Worm (Caenorhabditis elegans) whole organism, L3 larva: ENCODE data around the gene hhat-2.
A peak's percentile ranks its signal among the peaks of the same experiment; 100 is the strongest.
"Not testable (repeated sequence)": the region's sequence is repeated elsewhere in the genome, so short reads cannot be mapped to it uniquely, and the experiment has no call there.

Source experiments
- R02D3.7 ChIP-seq: fragments of 150-350 bp; optimal IDR thresholded peaks from 2 replicates; lab custom pipeline; 2014; ENCODE audit warnings: missing biosample characterization, missing genetic modification characterization
- ZK546.5 ChIP-seq: sonication (generic microtip); optimal IDR thresholded peaks from 2 replicates; lab custom pipeline; 2017; ENCODE audit warnings: missing biosample characterization, missing genetic modification characterization
- aly-2 ChIP-seq: fragments of 150-350 bp; optimal IDR thresholded peaks from 2 replicates; lab custom pipeline; 2014; ENCODE audit warnings: missing biosample characterization, missing genetic modification characterization
- ama-1 ChIP-seq: fragments of 150-350 bp; optimal IDR thresholded peaks from 2 replicates; lab custom pipeline; 2018
- ceh-16 ChIP-seq: sonication (generic microtip); optimal IDR thresholded peaks from 2 replicates; lab custom pipeline; 2017; ENCODE audit warnings: missing biosample characterization, missing genetic modification characterization
- ceh-82 ChIP-seq: fragments of 150-350 bp; optimal IDR thresholded peaks from 2 replicates; lab custom pipeline; 2014; ENCODE audit warnings: missing biosample characterization, missing genetic modification characterization
- daf-12 ChIP-seq: fragments of 150-350 bp; optimal IDR thresholded peaks from 2 replicates; lab custom pipeline; 2014; ENCODE audit warnings: missing biosample characterization, missing genetic modification reagents, missing genetic modification characterization
- egl-27 ChIP-seq: sonication (generic microtip); optimal IDR thresholded peaks from 4 replicates; lab custom pipeline; 2017; ENCODE audit warnings: missing biosample characterization, missing genetic modification reagents, missing genetic modification characterization
- egl-5 ChIP-seq: fragments of 150-350 bp; optimal IDR thresholded peaks from 2 replicates; lab custom pipeline; 2017; ENCODE audit warnings: missing biosample characterization, missing genetic modification reagents, missing genetic modification characterization, inconsistent platforms
- elt-1 ChIP-seq: fragments of 150-350 bp; optimal IDR thresholded peaks from 2 replicates; lab custom pipeline; 2014; ENCODE audit warnings: missing biosample characterization, missing genetic modification characterization
- elt-2 ChIP-seq: sonication (generic microtip); optimal IDR thresholded peaks from 2 replicates; lab custom pipeline; 2016; ENCODE audit warnings: missing genetic modification reagents, mild to moderate bottlenecking, missing genetic modification characterization, missing compliant biosample characterization
- elt-3 ChIP-seq, 3 experiments: fragments of 150-350 bp in 1 of 3; sonication (generic microtip) in 2 of 3; optimal IDR thresholded peaks; 2 replicates in 2 of 3; 4 replicates in 1 of 3; lab custom pipeline; 2014 to 2017; ENCODE audit warnings: missing biosample characterization in 3 of 3, missing genetic modification characterization in 3 of 3
- eor-1 ChIP-seq, 2 experiments: fragments of 150-350 bp; optimal IDR thresholded peaks; 2 replicates each; lab custom pipeline; 2014 to 2018; ENCODE audit warnings: missing biosample characterization in 2 of 2, missing genetic modification characterization in 2 of 2
- fkh-10 ChIP-seq: sonication (generic microtip); optimal IDR thresholded peaks from 2 replicates; lab custom pipeline; 2017; ENCODE audit warnings: missing biosample characterization, missing genetic modification reagents, missing genetic modification characterization
- fkh-2 ChIP-seq: fragments of 150-350 bp; optimal IDR thresholded peaks from 2 replicates; lab custom pipeline; 2014; ENCODE audit warnings: missing biosample characterization, missing genetic modification reagents, missing genetic modification characterization
- hmg-11 ChIP-seq: sonication (generic microtip); optimal IDR thresholded peaks from 2 replicates; lab custom pipeline; 2016; ENCODE audit warnings: missing genetic modification characterization, missing compliant biosample characterization
- jun-1 ChIP-seq: fragments of 150-350 bp; optimal IDR thresholded peaks from 2 replicates; lab custom pipeline; 2014; ENCODE audit warnings: missing biosample characterization, missing genetic modification reagents, missing genetic modification characterization
- lin-15B ChIP-seq: fragments of 150-350 bp; optimal IDR thresholded peaks from 2 replicates; lab custom pipeline; 2014; ENCODE audit warnings: missing biosample characterization, missing genetic modification characterization
- lin-39 ChIP-seq: fragments of 150-350 bp; optimal IDR thresholded peaks from 2 replicates; lab custom pipeline; 2018; ENCODE audit warnings: missing biosample characterization, missing genetic modification reagents, missing genetic modification characterization
- lsy-12 ChIP-seq: sonication (generic microtip); optimal IDR thresholded peaks from 2 replicates; lab custom pipeline; 2016; ENCODE audit warnings: mild to moderate bottlenecking, missing genetic modification characterization, missing compliant biosample characterization
- mdl-1 ChIP-seq: fragments of 150-350 bp; optimal IDR thresholded peaks from 2 replicates; lab custom pipeline; 2014; ENCODE audit warnings: missing biosample characterization, missing genetic modification characterization
- mml-1 ChIP-seq: fragments of 150-350 bp; sonication (generic microtip); optimal IDR thresholded peaks from 3 replicates; lab custom pipeline; 2014; ENCODE audit warnings: missing biosample characterization, missing genetic modification characterization
- nfya-1 ChIP-seq: sonication (generic microtip); optimal IDR thresholded peaks from 2 replicates; lab custom pipeline; 2017; ENCODE audit warnings: missing genetic modification characterization, mild to moderate bottlenecking, missing compliant biosample characterization, antibody characterized with exemption, moderate library complexity; ENCODE audit not compliant: insufficient read depth
- nhr-11 ChIP-seq: fragments of 150-350 bp; optimal IDR thresholded peaks from 2 replicates; lab custom pipeline; 2014; ENCODE audit warnings: missing biosample characterization, missing genetic modification characterization
- nhr-12 ChIP-seq: fragments of 150-350 bp; optimal IDR thresholded peaks from 2 replicates; lab custom pipeline; 2014; ENCODE audit warnings: missing biosample characterization, missing genetic modification characterization
- nhr-23 ChIP-seq: fragments of 150-350 bp; optimal IDR thresholded peaks from 2 replicates; lab custom pipeline; 2014; ENCODE audit warnings: missing biosample characterization, missing genetic modification reagents, missing genetic modification characterization
- nhr-237 ChIP-seq: fragments of 150-350 bp; optimal IDR thresholded peaks from 2 replicates; lab custom pipeline; 2014; ENCODE audit warnings: missing biosample characterization, missing genetic modification characterization
- nhr-25 ChIP-seq: sonication (generic microtip); optimal IDR thresholded peaks from 2 replicates; lab custom pipeline; 2017; ENCODE audit warnings: missing biosample characterization, missing genetic modification characterization
- nhr-28 ChIP-seq: fragments of 150-350 bp; optimal IDR thresholded peaks from 2 replicates; lab custom pipeline; 2014; ENCODE audit warnings: missing biosample characterization, missing genetic modification characterization
- nhr-43 ChIP-seq: sonication (generic microtip); optimal IDR thresholded peaks from 2 replicates; lab custom pipeline; 2016; ENCODE audit warnings: mild to moderate bottlenecking, missing genetic modification characterization, missing compliant biosample characterization; ENCODE audit not compliant: poor library complexity, severe bottlenecking
- nhr-67 ChIP-seq: fragments of 150-350 bp; optimal IDR thresholded peaks from 2 replicates; lab custom pipeline; 2014; ENCODE audit warnings: missing biosample characterization, missing genetic modification characterization
- nhr-76 ChIP-seq: fragments of 150-350 bp; sonication (generic microtip); optimal IDR thresholded peaks from 5 replicates; lab custom pipeline; 2014; ENCODE audit warnings: missing biosample characterization, missing genetic modification characterization
- nhr-77 ChIP-seq: fragments of 150-350 bp; optimal IDR thresholded peaks from 2 replicates; lab custom pipeline; 2014; ENCODE audit warnings: missing biosample characterization, missing genetic modification characterization
- pha-4 ChIP-seq: fragments of 150-350 bp; optimal IDR thresholded peaks from 2 replicates; lab custom pipeline; 2014; ENCODE audit warnings: missing biosample characterization, missing genetic modification reagents, missing genetic modification characterization
- pqm-1 ChIP-seq: fragments of 150-350 bp; optimal IDR thresholded peaks from 2 replicates; lab custom pipeline; 2017; ENCODE audit warnings: missing biosample characterization, missing genetic modification characterization, inconsistent platforms
- sea-2 ChIP-seq: fragments of 150-350 bp; sonication (generic microtip); optimal IDR thresholded peaks from 4 replicates; lab custom pipeline; 2014; ENCODE audit warnings: missing biosample characterization, missing genetic modification reagents, missing genetic modification characterization
- skn-1 ChIP-seq: fragments of 150-350 bp; optimal IDR thresholded peaks from 2 replicates; lab custom pipeline; 2014; ENCODE audit warnings: missing biosample characterization, missing genetic modification characterization
- snpc-4 ChIP-seq: fragments of 150-350 bp; optimal IDR thresholded peaks from 2 replicates; lab custom pipeline; 2014; ENCODE audit warnings: missing biosample characterization, missing genetic modification characterization
- tbx-2 ChIP-seq: sonication (generic microtip); optimal IDR thresholded peaks from 2 replicates; lab custom pipeline; 2016; ENCODE audit warnings: mild to moderate bottlenecking, missing genetic modification characterization, missing compliant biosample characterization
- unc-39 ChIP-seq: sonication (generic microtip); optimal IDR thresholded peaks from 4 replicates; lab custom pipeline; 2017; ENCODE audit warnings: missing biosample characterization, missing genetic modification characterization
- unc-62 ChIP-seq: fragments of 150-350 bp; sonication (generic microtip); optimal IDR thresholded peaks from 4 replicates; lab custom pipeline; 2014; ENCODE audit warnings: missing biosample characterization, missing genetic modification reagents, missing genetic modification characterization
- zag-1 ChIP-seq: fragments of 150-350 bp; optimal IDR thresholded peaks from 2 replicates; lab custom pipeline; 2014; ENCODE audit warnings: missing biosample characterization, missing genetic modification characterization
- ztf-11 ChIP-seq: fragments of 150-350 bp; optimal IDR thresholded peaks from 2 replicates; lab custom pipeline; 2014; ENCODE audit warnings: missing biosample characterization, missing genetic modification characterization
- ztf-4 ChIP-seq: fragments of 150-350 bp; optimal IDR thresholded peaks from 2 replicates; lab custom pipeline; 2014; ENCODE audit warnings: missing biosample characterization, missing genetic modification characterization

The hhat-2 gene

ce11 chrIV:14862147-14862546 lies 33.2 kb upstream of the hhat-2 start, which contains the start of gene Y57G11C.38:
Gene Y57G11C.38, plus strand, starts transcription at chrIV:14862447.
- TF ChIP-seq ceh-82 (tag; lab: Kevin White, UChicago) (no peak), eor-1 (tag; optimal IDR thresholded peaks at IDR 0.05; lab: Kevin White, UChicago) (no peak), skn-1 (tag; lab: Kevin White, UChicago) (no peak), egl-5 (no peak)

- TF ChIP-seq ZK546.5 (tag; lab: Kevin White, UChicago) (no peak), jun-1 (tag; lab: Kevin White, UChicago) (no peak)
Measured at ce11 chrIV:14861691-14862090, 32.8 kb upstream of the hhat-2 start, which contains the start of gene Y57G11C.23. Gene Y57G11C.23, minus strand, starts transcription at chrIV:14861791.

- TF ChIP-seq sea-2 (GFP tag; lab: Kevin White, UChicago) = no peak
- no peak for TF ChIP-seq nhr-77 (tag; lab: Kevin White, UChicago)
Measured at ce11 chrIV:14853703-14854102, 24.8 kb upstream of the hhat-2 start, which contains the start of gene Y57G11C.52. Gene Y57G11C.52, plus strand, starts transcription at chrIV:14854003.

ce11 chrIV:14843062-14843461 lies 14.1 kb upstream of the hhat-2 start, which contains the start of gene Y57G11C.20:
Gene Y57G11C.20, plus strand, starts transcription at chrIV:14843362.
- TF ChIP-seq nhr-237; lsy-12 (tag; lab: Kevin White, UChicago); hmg-11 (tag; lab: Kevin White, UChicago): not testable (repeated sequence)
- TF ChIP-seq, all 47 proteins: peak for 0; not testable (repeated sequence) for 47

- no peak for TF ChIP-seq lsy-12 (tag; lab: Kevin White, UChicago)
- TF ChIP-seq nhr-43 (tag; lab: Kevin White, UChicago) = peak; percentile 94
- no peak for TF ChIP-seq sea-2 (GFP tag; lab: Kevin White, UChicago)
- TF ChIP-seq elt-2 (tag; lab: Kevin White, UChicago) = peak; percentile 31
- no peak for TF ChIP-seq nhr-11 (tag; lab: Kevin White, UChicago)
- TF ChIP-seq lin-39 (tag; lab: Kevin White, UChicago) = peak; percentile 85
- TF ChIP-seq nhr-77 (tag; lab: Kevin White, UChicago) = peak; percentile 12
- peak; percentile 43 for TF ChIP-seq aly-2
- peak; percentile 13 for TF ChIP-seq ama-1 (lab: Kevin White, UChicago)
- TF ChIP-seq nhr-237 = no peak
- peak; percentile 53 for TF ChIP-seq lin-15B (tag; lab: Kevin White, UChicago)
- TF ChIP-seq R02D3.7 (tag; lab: Kevin White, UChicago) = peak; percentile 68
- no peak for TF ChIP-seq ztf-11 (tag; lab: Kevin White, UChicago)
- peak; percentile 73 for TF ChIP-seq snpc-4 (tag; lab: Kevin White, UChicago)
- no peak for TF ChIP-seq ceh-16 (tag; lab: Kevin White, UChicago)
- no peak for TF ChIP-seq ztf-4 (tag; lab: Kevin White, UChicago)
- no peak for TF ChIP-seq nhr-28 (tag; lab: Kevin White, UChicago)
- TF ChIP-seq nfya-1 (tag; lab: Kevin White, UChicago) = peak; percentile 76
- peak; percentile 87 for TF ChIP-seq nhr-25 (tag; lab: Kevin White, UChicago)
- peak; percentile 64 for TF ChIP-seq egl-27 (tag; lab: Kevin White, UChicago)
- TF ChIP-seq daf-12 (tag; lab: Kevin White, UChicago) = no peak
- peak; percentile 89 for TF ChIP-seq tbx-2
- TF ChIP-seq jun-1 (tag; lab: Kevin White, UChicago) = peak; percentile 36
- TF ChIP-seq eor-1 (tag; optimal IDR thresholded peaks at IDR 0.05; lab: Kevin White, UChicago) = no peak
- TF ChIP-seq fkh-2 (tag; lab: Kevin White, UChicago) = no peak
- TF ChIP-seq zag-1 (tag; lab: Kevin White, UChicago) = peak; percentile 5
- no peak for TF ChIP-seq mml-1 (tag; lab: Kevin White, UChicago)
- no peak for TF ChIP-seq fkh-10
- TF ChIP-seq hmg-11 (tag; lab: Kevin White, UChicago) = peak; percentile 96
- TF ChIP-seq ceh-82 (tag; lab: Kevin White, UChicago) = peak; percentile 76
- no peak for TF ChIP-seq pqm-1 (tag; lab: Kevin White, UChicago)
- no peak for TF ChIP-seq nhr-76 (tag; lab: Kevin White, UChicago)
- peak; percentile 81 for TF ChIP-seq nhr-23 (tag; lab: Kevin White, UChicago)
- TF ChIP-seq mdl-1 (tag; lab: Kevin White, UChicago) = no peak
- peak; percentile 48 for TF ChIP-seq egl-5
- TF ChIP-seq elt-1 (tag; lab: Kevin White, UChicago) = no peak
- TF ChIP-seq pha-4 (tag; lab: Kevin White, UChicago) = peak; percentile 23
- TF ChIP-seq nhr-12 = no peak
- peak; percentile 59 for TF ChIP-seq unc-62 (GFP tag; lab: Kevin White, UChicago)
- TF ChIP-seq skn-1 (tag; lab: Kevin White, UChicago) = peak; percentile 30
- no peak for TF ChIP-seq ZK546.5 (tag; lab: Kevin White, UChicago)
- TF ChIP-seq nhr-67 (tag; lab: Kevin White, UChicago) = peak; percentile 14
- TF ChIP-seq elt-3 (tag; optimal IDR thresholded peaks at IDR 0.05; lab: Kevin White, UChicago) = no peak
- no peak for TF ChIP-seq unc-39 (tag; lab: Kevin White, UChicago)
Measured at ce11 chrIV:14838095-14838494, 9.2 kb upstream of the hhat-2 start.
